Worm (Caenorhabditis elegans) whole organism, L4 larva: ENCODE measurements around the gene ogdh-2.

Source experiments
- F37D6.2 ChIP-seq: sonication (generic microtip); optimal IDR thresholded peaks from 2 replicates; lab custom pipeline; 2016; ENCODE audit warnings: mild to moderate bottlenecking, missing genetic modification characterization, missing compliant biosample characterization
- R02D3.7 ChIP-seq: fragments of 150-350 bp; sonication (generic microtip); optimal IDR thresholded peaks from 3 replicates; lab custom pipeline; 2014; ENCODE audit warnings: missing biosample characterization, missing genetic modification characterization
- T20F7.1 ChIP-seq: fragments of 200-800 bp; sonication (Bioruptor generic); optimal IDR thresholded peaks from 2 replicates; lab custom pipeline; 2018; ENCODE audit warnings: mild to moderate bottlenecking, missing genetic modification characterization, missing compliant biosample characterization
- Y48G9A.11 ChIP-seq: fragments of 200-800 bp; sonication (Bioruptor generic); IDR thresholded peaks from 2 replicates; pipeline ENCODE4 v1.3.6; 2022; ENCODE audit warnings: missing genetic modification reagents, missing genetic modification characterization, missing compliant biosample characterization
- Y5F2A.4 ChIP-seq: fragments of 200-800 bp; sonication (Bioruptor generic); optimal IDR thresholded peaks from 2 replicates; lab custom pipeline; 2018; ENCODE audit warnings: mild to moderate bottlenecking, missing genetic modification characterization, missing compliant biosample characterization
- Y75B8A.6 ChIP-seq: fragments of 200-800 bp; sonication (Bioruptor generic); IDR thresholded peaks from 2 replicates; pipeline ENCODE4 v1.3.6; 2022; ENCODE audit warnings: missing genetic modification reagents, missing genetic modification characterization, missing compliant biosample characterization
- aha-1 ChIP-seq: fragments of 150-350 bp; peaks from one replicate; lab custom pipeline; 2014; ENCODE audit warnings: missing biosample characterization, missing genetic modification characterization
- ama-1 ChIP-seq: fragments of 150-350 bp; optimal IDR thresholded peaks from 2 replicates; lab custom pipeline; 2014; ENCODE audit warnings: inconsistent platforms, mixed read lengths
- ceh-20 ChIP-seq: fragments of 200-800 bp; sonication (Bioruptor generic); IDR thresholded peaks from 2 replicates; pipeline ENCODE4 v1.3.6; 2022; ENCODE audit warnings: missing genetic modification reagents, missing genetic modification characterization, missing compliant biosample characterization
- ceh-28 ChIP-seq: fragments of 150-350 bp; optimal IDR thresholded peaks from 2 replicates; lab custom pipeline; 2014; ENCODE audit warnings: missing biosample characterization, missing genetic modification reagents, missing genetic modification characterization
- ceh-32 ChIP-seq: sonication (generic microtip); optimal IDR thresholded peaks from 2 replicates; lab custom pipeline; 2016; ENCODE audit warnings: mild to moderate bottlenecking, missing genetic modification characterization, missing compliant biosample characterization; ENCODE audit not compliant: poor library complexity
- daf-12 ChIP-seq: fragments of 150-350 bp; optimal IDR thresholded peaks from 2 replicates; lab custom pipeline; 2014; ENCODE audit warnings: missing biosample characterization, missing genetic modification reagents, missing genetic modification characterization
- daf-19 ChIP-seq: fragments of 200-800 bp; sonication (Bioruptor generic); conservative IDR thresholded peaks from 2 replicates; pipeline ENCODE4 v1.3.6; 2022; ENCODE audit warnings: missing genetic modification characterization, missing compliant biosample characterization
- dmd-6 ChIP-seq: fragments of 200-800 bp; sonication (Bioruptor generic); IDR thresholded peaks from 2 replicates; pipeline ENCODE4 v1.3.6; 2022; ENCODE audit warnings: missing genetic modification reagents, missing genetic modification characterization, missing compliant biosample characterization
- dmd-8 ChIP-seq: fragments of 200-800 bp; sonication (Bioruptor generic); IDR thresholded peaks from 2 replicates; pipeline ENCODE4 v1.3.6; 2022; ENCODE audit warnings: missing genetic modification characterization, missing compliant biosample characterization
- dpl-1 ChIP-seq: fragments of 150-350 bp; optimal IDR thresholded peaks from 2 replicates; lab custom pipeline; 2014; ENCODE audit warnings: missing biosample characterization, missing genetic modification reagents, missing genetic modification characterization
- fkh-10 ChIP-seq: fragments of 150-350 bp; optimal IDR thresholded peaks from 2 replicates; lab custom pipeline; 2014; ENCODE audit warnings: missing biosample characterization, missing genetic modification reagents, missing genetic modification characterization
- fos-1 ChIP-seq: fragments of 150-350 bp; optimal IDR thresholded peaks from 2 replicates; lab custom pipeline; 2014; ENCODE audit warnings: missing biosample characterization, missing genetic modification characterization
- hif-1 ChIP-seq, 2 experiments: sonication (generic microtip); optimal IDR thresholded peaks; 2 replicates each; lab custom pipeline; 2016 to 2017; ENCODE audit warnings: missing compliant biosample characterization in 2 of 2, missing genetic modification characterization in 2 of 2, missing genetic modification reagents in 2 of 2, missing genotype in 2 of 2, mild to moderate bottlenecking in 1 of 2
- hlh-11 ChIP-seq: fragments of 200-800 bp; sonication (Bioruptor generic); optimal IDR thresholded peaks from 2 replicates; lab custom pipeline; 2018; ENCODE audit warnings: mild to moderate bottlenecking, missing genetic modification characterization, missing compliant biosample characterization
- hmg-1.1 ChIP-seq: fragments of 200-800 bp; sonication (Bioruptor generic); IDR thresholded peaks from 2 replicates; pipeline ENCODE4 v1.3.6; 2022; ENCODE audit warnings: missing genetic modification reagents, missing genetic modification characterization, missing compliant biosample characterization
- lin-38 ChIP-seq: fragments of 200-800 bp; sonication (Bioruptor generic); IDR thresholded peaks from 2 replicates; pipeline ENCODE4 v1.3.6; 2022; ENCODE audit warnings: missing genetic modification reagents, missing genetic modification characterization, missing compliant biosample characterization
- lsy-2 ChIP-seq, 2 experiments: fragments of 150-350 bp in 1 of 2; sonication (generic microtip) in 1 of 2; optimal IDR thresholded peaks; 2 replicates each; lab custom pipeline; 2014 to 2017; ENCODE audit warnings: missing biosample characterization in 2 of 2, missing genetic modification characterization in 2 of 2
- mdl-1 ChIP-seq, 2 experiments: fragments of 150-350 bp in 1 of 2; sonication (generic microtip) in 1 of 2; optimal IDR thresholded peaks; 2 replicates each; lab custom pipeline; 2014 to 2017; ENCODE audit warnings: missing biosample characterization in 2 of 2, missing genetic modification characterization in 2 of 2
- mxl-3 ChIP-seq: fragments of 200-800 bp; sonication (Bioruptor generic); optimal IDR thresholded peaks from 2 replicates; lab custom pipeline; 2018; ENCODE audit warnings: mild to moderate bottlenecking, missing genetic modification characterization, missing compliant biosample characterization
- nhr-10 ChIP-seq: fragments of 150-350 bp; optimal IDR thresholded peaks from 2 replicates; lab custom pipeline; 2014; ENCODE audit warnings: missing biosample characterization, missing genetic modification characterization
- nhr-102 ChIP-seq: sonication (generic microtip); optimal IDR thresholded peaks from 2 replicates; lab custom pipeline; 2016; ENCODE audit warnings: mild to moderate bottlenecking, missing genetic modification characterization, moderate library complexity, missing compliant biosample characterization
- nhr-111 ChIP-seq: fragments of 200-800 bp; sonication (Bioruptor generic); optimal IDR thresholded peaks from 2 replicates; lab custom pipeline; 2018; ENCODE audit warnings: mild to moderate bottlenecking, missing genetic modification characterization, missing compliant biosample characterization
- nhr-41 ChIP-seq: fragments of 200-800 bp; sonication (Bioruptor generic); IDR thresholded peaks from 2 replicates; pipeline ENCODE4 v1.3.6; 2022; ENCODE audit warnings: missing genetic modification reagents, missing genetic modification characterization, missing compliant biosample characterization
- nhr-42 ChIP-seq: fragments of 200-800 bp; sonication (Bioruptor generic); IDR thresholded peaks from 2 replicates; pipeline ENCODE4 v1.3.6; 2022; ENCODE audit warnings: missing genetic modification characterization, missing compliant biosample characterization
- nhr-6 ChIP-seq: fragments of 150-350 bp; optimal IDR thresholded peaks from 2 replicates; lab custom pipeline; 2014; ENCODE audit warnings: missing biosample characterization, missing genetic modification characterization
- rbr-2 ChIP-seq: sonication (generic microtip); optimal IDR thresholded peaks from 2 replicates; lab custom pipeline; 2016; ENCODE audit warnings: missing genotype, missing genetic modification characterization, missing compliant biosample characterization
- saeg-2 ChIP-seq: fragments of 200-800 bp; sonication (Bioruptor generic); IDR thresholded peaks from 2 replicates; pipeline ENCODE4 v1.3.6; 2022; ENCODE audit warnings: missing genetic modification reagents, missing genetic modification characterization, missing compliant biosample characterization
- sdz-12 ChIP-seq: fragments of 200-800 bp; sonication (Bioruptor generic); optimal IDR thresholded peaks from 2 replicates; lab custom pipeline; 2018; ENCODE audit warnings: mild to moderate bottlenecking, missing genetic modification characterization, missing compliant biosample characterization
- set-16 ChIP-seq: fragments of 200-800 bp; sonication (Bioruptor generic); IDR thresholded peaks from 2 replicates; pipeline ENCODE4 v1.3.6; 2022; ENCODE audit warnings: missing genetic modification reagents, missing genetic modification characterization, missing compliant biosample characterization
- spr-3 ChIP-seq: fragments of 200-800 bp; sonication (Bioruptor generic); optimal IDR thresholded peaks from 2 replicates; lab custom pipeline; 2018; ENCODE audit warnings: mild to moderate bottlenecking, missing genetic modification characterization, missing compliant biosample characterization
- tra-1 ChIP-seq: fragments of 200-800 bp; sonication (Bioruptor generic); IDR thresholded peaks from 2 replicates; pipeline ENCODE4 v1.3.6; 2022; ENCODE audit warnings: missing genetic modification reagents, missing genetic modification characterization, missing compliant biosample characterization
- unc-130 ChIP-seq: sonication (generic microtip); optimal IDR thresholded peaks from 2 replicates; lab custom pipeline; 2016; ENCODE audit warnings: missing genetic modification reagents, missing genetic modification characterization, missing compliant biosample characterization
- unc-39 ChIP-seq: sonication (generic microtip); optimal IDR thresholded peaks from 2 replicates; lab custom pipeline; 2017; ENCODE audit warnings: missing biosample characterization, missing genetic modification characterization
- unc-62 ChIP-seq, 3 experiments: fragments of 150-350 bp in 1 of 3; sonication (generic microtip); optimal IDR thresholded peaks in 2 of 3; peaks in 1 of 3; 1 replicate in 1 of 3; 2 replicates in 2 of 3; lab custom pipeline; 2014 to 2017; ENCODE audit warnings: missing biosample characterization in 3 of 3, missing genetic modification characterization in 3 of 3, missing genetic modification reagents in 3 of 3, missing genotype in 1 of 3
- vab-7 ChIP-seq: fragments of 200-800 bp; sonication (Bioruptor generic); IDR thresholded peaks from 2 replicates; pipeline ENCODE4 v1.3.6; 2022; ENCODE audit warnings: missing genetic modification reagents, missing genetic modification characterization, missing compliant biosample characterization
- zip-11 ChIP-seq: fragments of 200-800 bp; sonication (Bioruptor generic); IDR thresholded peaks from 2 replicates; pipeline ENCODE4 v1.3.6; 2022; ENCODE audit warnings: missing genetic modification characterization, missing compliant biosample characterization

Gene ogdh-2

ce11 chrV:12190943-12191569 is 3.3 kb upstream of the ogdh-2 start, which contains the start of gene dpy-30 (continued):
- TF ChIP-seq rbr-2 (tag; lab: Kevin White, UChicago) (peak; percentile 22), mxl-3 (no peak), dpl-1 (GFP tag; lab: Kevin White, UChicago) (peak; percentile 71), unc-130 (no peak)

DNA sequence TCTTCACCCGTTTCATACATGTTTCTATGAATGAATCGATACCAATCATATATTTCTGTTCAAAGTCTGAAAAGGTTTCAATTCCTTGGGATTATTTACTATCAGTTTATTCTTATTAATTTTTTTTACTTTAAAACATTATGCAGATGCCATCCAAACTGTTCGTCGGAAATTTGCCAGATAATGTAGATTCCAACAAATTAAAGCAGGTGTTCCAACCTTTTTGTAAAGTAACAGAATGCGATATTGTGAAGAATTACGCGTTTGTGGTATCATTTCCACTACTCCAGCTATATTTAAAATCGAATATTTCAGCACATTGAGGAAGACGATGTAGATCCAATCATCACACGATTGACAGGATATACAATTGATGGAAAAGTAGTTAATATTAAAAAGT is 2.2 kb upstream of the ogdh-2 start, which contains the start of gene rnp-1:
TSS of gene rnp-1 (plus strand) at position 145 of the 400 bp plus-strand sequence.
- TF ChIP-seq vab-7 (GFP tag; lab: Robert Waterston, UW) (no peak), nhr-42 (GFP tag; lab: Robert Waterston, UW) (no peak), hif-1 (tag; optimal IDR thresholded peaks at IDR 0.05; lab: Kevin White, UChicago) (no peak), mdl-1 (tag; optimal IDR thresholded peaks at IDR 0.05; lab: Kevin White, UChicago) (no peak), lin-38 (GFP tag; lab: Robert Waterston, UW) (peak; percentile 45), T20F7.1 (GFP tag; lab: Kevin White, UChicago) (peak; percentile 4), R02D3.7 (no peak), Y48G9A.11 (peak; percentile 57), ceh-20 (GFP tag; lab: Robert Waterston, UW) (no peak)
- TF ChIP-seq, all 104 proteins: peak for 3

ce11 chrV:12195845-12196244 is 1.5 kb downstream of the ogdh-2 start, which contains the start of gene ZK836.3:
TSS of gene ZK836.3 (minus strand) at chrV:12195945.
- no peak for TF ChIP-seq unc-39
- TF ChIP-seq unc-62 (GFP tag; optimal IDR thresholded peaks at IDR 0.05 in 1 of 2; lab: Kevin White, UChicago): no peak
- TF ChIP-seq unc-62 (tag; optimal IDR thresholded peaks at IDR 0.05; lab: Kevin White, UChicago): no peak
- TF ChIP-seq nhr-6 (tag; lab: Kevin White, UChicago): no peak
- TF ChIP-seq fos-1: no peak
- TF ChIP-seq ama-1: no peak
- no peak for TF ChIP-seq Y75B8A.6

DNA sequence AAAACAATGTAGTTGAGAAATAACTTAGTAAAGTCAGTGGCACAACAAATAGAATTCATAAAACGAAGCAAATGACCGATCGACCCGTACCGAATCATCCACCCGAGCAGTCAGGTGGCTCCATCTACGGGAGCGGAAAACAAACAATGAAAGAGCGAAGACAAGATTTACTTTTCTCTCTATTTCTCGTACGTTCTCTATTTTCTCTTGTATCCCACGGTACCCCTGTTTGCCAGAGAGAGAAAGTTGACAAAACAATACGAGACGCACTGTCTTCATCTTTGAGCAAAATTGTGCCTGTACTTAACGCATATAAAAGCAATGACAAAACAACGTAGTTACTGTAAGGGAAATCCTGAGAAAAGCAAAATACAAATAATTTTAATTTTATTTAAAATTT is 2.4 kb downstream of the ogdh-2 start:
- no peak for TF ChIP-seq hmg-1.1 (GFP tag; lab: Robert Waterston, UW)
- TF ChIP-seq T20F7.1 (GFP tag; lab: Kevin White, UChicago): no peak
- no peak for TF ChIP-seq nhr-111 (GFP tag; lab: Kevin White, UChicago)
- no peak for TF ChIP-seq hif-1 (tag; optimal IDR thresholded peaks at IDR 0.05; lab: Kevin White, UChicago)
- TF ChIP-seq ceh-32 (tag; lab: Kevin White, UChicago): no peak
- TF ChIP-seq fkh-10: no peak
- TF ChIP-seq sdz-12 (GFP tag; lab: Kevin White, UChicago): no peak
- no peak for TF ChIP-seq nhr-41 (GFP tag; lab: Robert Waterston, UW)
- TF ChIP-seq tra-1 (GFP tag; lab: Robert Waterston, UW): no peak
- TF ChIP-seq dmd-8 (GFP tag; lab: Robert Waterston, UW): no peak
- TF ChIP-seq dmd-6 (GFP tag; lab: Robert Waterston, UW): no peak
- TF ChIP-seq Y75B8A.6: no peak
- TF ChIP-seq nhr-102 (tag; lab: Kevin White, UChicago): no peak
- TF ChIP-seq spr-3 (GFP tag; lab: Kevin White, UChicago): no peak
- TF ChIP-seq, all 104 proteins: peak for 0

- TF ChIP-seq set-16 (GFP tag; lab: Robert Waterston, UW) (peak; percentile 88), zip-11 (GFP tag; lab: Robert Waterston, UW) (no peak), dmd-8 (GFP tag; lab: Robert Waterston, UW) (0 out of 2 replicates have a peak, but pooled peaks have one; percentile 11), mdl-1 (tag; optimal IDR thresholded peaks at IDR 0.05; lab: Kevin White, UChicago) (no peak), hlh-11 (tag; lab: Kevin White, UChicago) (no peak), lsy-2 (tag; optimal IDR thresholded peaks at IDR 0.05; lab: Kevin White, UChicago) (no peak), sdz-12 (GFP tag; lab: Kevin White, UChicago) (no peak), dmd-6 (GFP tag; lab: Robert Waterston, UW) (no peak), Y5F2A.4 (GFP tag; lab: Kevin White, UChicago) (no peak), nhr-6 (tag; lab: Kevin White, UChicago) (no peak), daf-12 (tag; lab: Kevin White, UChicago) (no peak), aha-1 (tag; lab: Kevin White, UChicago) (peak; percentile 25), F37D6.2 (tag; lab: Kevin White, UChicago) (no peak), daf-19 (GFP tag; lab: Robert Waterston, UW) (no peak), ceh-28 (tag; lab: Kevin White, UChicago) (no peak), unc-62 (GFP tag; optimal IDR thresholded peaks at IDR 0.05 in 1 of 2; lab: Kevin White, UChicago) (peak in 1 of 2 experiments; percentile 61), unc-62 (tag; optimal IDR thresholded peaks at IDR 0.05; lab: Kevin White, UChicago) (no peak), saeg-2 (GFP tag; lab: Robert Waterston, UW) (no peak), nhr-10 (tag; lab: Kevin White, UChicago) (no peak)
Observed at ce11 chrV:12197748-12198147, 3.4 kb downstream of the ogdh-2 start.
